Fruit fly (Drosophila melanogaster) whole organism: Measurements from ENCODE around the gene CG31300.

Experiments used
- CG8478 ChIP-seq: fragments of >200 bp; optimal IDR thresholded peaks from 2 replicates; lab custom pipeline; 2018; ENCODE audit warnings: inconsistent platforms
- Dll ChIP-seq: fragments of >200 bp; optimal IDR thresholded peaks from 2 replicates; lab custom pipeline; 2017
- EcR ChIP-seq, 2 experiments: fragments of >200 bp; optimal IDR thresholded peaks; 2 replicates each; lab custom pipeline; 2017; ENCODE audit warnings: missing biosample characterization in 2 of 2, missing genetic modification characterization in 2 of 2, missing genetic modification reagents in 2 of 2
- pan ChIP-seq: fragments of >200 bp; optimal IDR thresholded peaks from 2 replicates; lab custom pipeline; 2017
- psq ChIP-seq: fragments of >200 bp; optimal IDR thresholded peaks from 2 replicates; lab custom pipeline; 2017
- usp ChIP-seq: fragments of >200 bp; optimal IDR thresholded peaks from 2 replicates; lab custom pipeline; 2017; ENCODE audit warnings: missing biosample characterization, missing genetic modification characterization, mixed read lengths

- TF ChIP-seq psq (lab: Kevin White, UChicago) (no peak), usp (GFP tag; lab: Kevin White, UChicago) (no peak), CG8478 (lab: Kevin White, UChicago) (no peak), pan (lab: Kevin White, UChicago) (no peak), EcR (GFP tag; optimal IDR thresholded peaks at IDR 0.05; lab: Kevin White, UChicago) (no peak), Dll (no peak)
Observed at dm6 chr3R:25312583-25312982, 29.2 kb downstream of the CG31300 start.
